Worm (Caenorhabditis elegans): ENCODE measurements around the gene F16G10.5.

The F16G10.5 gene

ce11 chrII:2380174-2380573 lies 13.1 kb downstream of the F16G10.5 start, which contains the start of gene F16G10.7:
F16G10.7 (minus strand) TSS chrII:2380274.
- TF ChIP-seq ama-1 (optimal IDR thresholded peaks at IDR 0.05), result no peak
- no peak for TF ChIP-seq ztf-4 (tag; optimal IDR thresholded peaks at IDR 0.05)
- no peak for TF ChIP-seq daf-12 (tag; optimal IDR thresholded peaks at IDR 0.05)
- TF ChIP-seq ceh-16 (tag; optimal IDR thresholded peaks at IDR 0.05), result no peak
- peak; percentile 38 for TF ChIP-seq nfya-1 (tag; optimal IDR thresholded peaks at IDR 0.05; ENCODE audit: insufficient read depth)

ce11 chrII:2383334-2383733 lies 16.2 kb downstream of the F16G10.5 start, which contains the start of gene F16G10.8:
F16G10.8 (minus strand) TSS chrII:2383434.
- TF ChIP-seq unc-39 (tag; optimal IDR thresholded peaks at IDR 0.05) (no peak), fkh-10 (GFP tag; optimal IDR thresholded peaks at IDR 0.05) (no peak), egl-5 (tag; optimal IDR thresholded peaks at IDR 0.05) (no peak), pha-4 (tag; optimal IDR thresholded peaks at IDR 0.05) (no peak), nhr-237 (tag; optimal IDR thresholded peaks at IDR 0.05) (no peak), nhr-12 (tag; optimal IDR thresholded peaks at IDR 0.05) (no peak), nfya-1 (tag; optimal IDR thresholded peaks at IDR 0.05; ENCODE audit: insufficient read depth) (no peak), nhr-67 (tag; optimal IDR thresholded peaks at IDR 0.05) (no peak), aly-2 (tag; optimal IDR thresholded peaks at IDR 0.05) (no peak), elt-3 (tag; optimal IDR thresholded peaks at IDR 0.05) (no peak), ztf-11 (tag; optimal IDR thresholded peaks at IDR 0.05) (no peak), ztf-4 (tag; optimal IDR thresholded peaks at IDR 0.05) (no peak), nhr-28 (tag; optimal IDR thresholded peaks at IDR 0.05) (no peak)

- no peak for TF ChIP-seq tbx-2 (tag; optimal IDR thresholded peaks at IDR 0.05)
These were observed 18.4 kb downstream of the F16G10.5 start, which contains the start of gene F16G10.9 for ce11 chrII:2385495-2385894. F16G10.9 (minus strand) TSS chrII:2385595.

- TF ChIP-seq mdl-1 (tag; optimal IDR thresholded peaks at IDR 0.05), result no peak
- TF ChIP-seq mml-1 (tag; optimal IDR thresholded peaks at IDR 0.05), result no peak
- no peak for TF ChIP-seq hmg-11 (tag; optimal IDR thresholded peaks at IDR 0.05)
- no peak for TF ChIP-seq ceh-28 (tag; optimal IDR thresholded peaks at IDR 0.05)
- TF ChIP-seq nhr-76 (tag; optimal IDR thresholded peaks at IDR 0.05), result no peak
- no peak for TF ChIP-seq fkh-2 (tag; optimal IDR thresholded peaks at IDR 0.05)
- TF ChIP-seq fos-1 (tag; optimal IDR thresholded peaks at IDR 0.05), result no peak
- TF ChIP-seq nhr-11 (tag; optimal IDR thresholded peaks at IDR 0.05), result no peak
- no peak for TF ChIP-seq nhr-28 (tag; optimal IDR thresholded peaks at IDR 0.05)
- TF ChIP-seq fkh-10 (GFP tag; optimal IDR thresholded peaks at IDR 0.05), result no peak
- no peak for TF ChIP-seq ZK546.5 (tag; optimal IDR thresholded peaks at IDR 0.05)
- TF ChIP-seq nhr-25 (tag; optimal IDR thresholded peaks at IDR 0.05), result no peak
- no peak for TF ChIP-seq pqm-1 (tag; optimal IDR thresholded peaks at IDR 0.05)
These were observed 23.8 kb downstream of the F16G10.5 start, which contains the start of gene F16G10.10 for ce11 chrII:2390884-2391283. F16G10.10 (minus strand) TSS chrII:2390984.

ce11 chrII:2393821-2394220 lies 26.7 kb downstream of the F16G10.5 start, which contains the start of gene F16G10.11:
F16G10.11 (minus strand) TSS chrII:2393921.
- TF ChIP-seq elt-2 (tag; optimal IDR thresholded peaks at IDR 0.05), result no peak
- no peak for TF ChIP-seq nhr-12 (tag; optimal IDR thresholded peaks at IDR 0.05)
- TF ChIP-seq tbx-2 (tag; optimal IDR thresholded peaks at IDR 0.05), result no peak
- TF ChIP-seq ceh-28 (tag; optimal IDR thresholded peaks at IDR 0.05), result no peak
- TF ChIP-seq nhr-77 (tag; optimal IDR thresholded peaks at IDR 0.05), result no peak
- TF ChIP-seq fos-1 (tag; optimal IDR thresholded peaks at IDR 0.05), result no peak
- TF ChIP-seq pha-4 (tag; optimal IDR thresholded peaks at IDR 0.05), result no peak
- TF ChIP-seq nhr-76 (tag; optimal IDR thresholded peaks at IDR 0.05), result no peak
- TF ChIP-seq lsy-12 (tag; optimal IDR thresholded peaks at IDR 0.05), result no peak
- TF ChIP-seq nhr-67 (tag; optimal IDR thresholded peaks at IDR 0.05), result no peak
- TF ChIP-seq elt-1 (tag; optimal IDR thresholded peaks at IDR 0.05), result no peak
- no peak for TF ChIP-seq ztf-11 (tag; optimal IDR thresholded peaks at IDR 0.05)
- TF ChIP-seq elt-3 (tag; optimal IDR thresholded peaks at IDR 0.05), result no peak
- TF ChIP-seq skn-1 (tag; optimal IDR thresholded peaks at IDR 0.05), result no peak
- TF ChIP-seq ceh-9 (tag; optimal IDR thresholded peaks at IDR 0.05), result no peak
- TF ChIP-seq pqm-1 (tag; optimal IDR thresholded peaks at IDR 0.05), result no peak
- no peak for TF ChIP-seq sea-2 (GFP tag; optimal IDR thresholded peaks at IDR 0.05)
- TF ChIP-seq R02D3.7 (tag; optimal IDR thresholded peaks at IDR 0.05), result no peak
- no peak for TF ChIP-seq jun-1 (tag; optimal IDR thresholded peaks at IDR 0.05)

Data from whole organism, L3 larva.